Worm (Caenorhabditis elegans) whole organism, mixed stage, embryonic: ENCODE data around the gene C34D4.4.

Experiments
- M03D4.4 ChIP-seq: sonication (generic microtip); optimal IDR thresholded peaks from 2 replicates; lab custom pipeline; 2017; ENCODE audit warnings: mild to moderate bottlenecking, missing genetic modification characterization, missing compliant biosample characterization
- blmp-1 ChIP-seq: fragments of 150-350 bp; optimal IDR thresholded peaks from 2 replicates; lab custom pipeline; 2014; ENCODE audit warnings: missing biosample characterization, missing genetic modification characterization
- ceh-39 ChIP-seq: fragments of 150-350 bp; optimal IDR thresholded peaks from 2 replicates; lab custom pipeline; 2014; ENCODE audit warnings: missing biosample characterization, missing genetic modification characterization
- ceh-43 ChIP-seq: fragments of 200-800 bp; sonication (Bioruptor generic); optimal IDR thresholded peaks from 2 replicates; lab custom pipeline; 2018; ENCODE audit warnings: mild to moderate bottlenecking, missing genetic modification characterization, moderate library complexity, missing compliant biosample characterization
- ceh-83 ChIP-seq: fragments of 200-800 bp; sonication (Bioruptor generic); optimal IDR thresholded peaks from 2 replicates; lab custom pipeline; 2018; ENCODE audit warnings: mild to moderate bottlenecking, missing genetic modification characterization, missing compliant biosample characterization
- ces-1 ChIP-seq: fragments of 150-350 bp; optimal IDR thresholded peaks from 2 replicates; lab custom pipeline; 2014; ENCODE audit warnings: missing biosample characterization, missing genetic modification reagents, missing genetic modification characterization
- cnd-1 ChIP-seq: fragments of 200-800 bp; sonication (Bioruptor generic); optimal IDR thresholded peaks from 2 replicates; lab custom pipeline; 2018; ENCODE audit warnings: mild to moderate bottlenecking, missing genetic modification characterization, missing compliant biosample characterization
- drap-1 ChIP-seq: fragments of 200-800 bp; sonication (Bioruptor generic); optimal IDR thresholded peaks from 3 replicates; lab custom pipeline; 2018; ENCODE audit warnings: mild to moderate bottlenecking, missing genetic modification characterization, missing compliant biosample characterization
- elt-1 ChIP-seq: sonication (generic microtip); optimal IDR thresholded peaks from 2 replicates; lab custom pipeline; 2017; ENCODE audit warnings: missing genetic modification characterization, mild to moderate bottlenecking, missing compliant biosample characterization, antibody characterized with exemption, moderate library complexity, borderline replicate concordance; ENCODE audit not compliant: insufficient read depth
- elt-3 ChIP-seq: fragments of 150-350 bp; optimal IDR thresholded peaks from 2 replicates; lab custom pipeline; 2014; ENCODE audit warnings: missing biosample characterization, missing genetic modification characterization
- flh-1 ChIP-seq: fragments of 200-800 bp; sonication (Bioruptor generic); optimal IDR thresholded peaks from 2 replicates; lab custom pipeline; 2018; ENCODE audit warnings: mild to moderate bottlenecking, missing genetic modification characterization, moderate library complexity, missing compliant biosample characterization
- ham-2 ChIP-seq: fragments of 200-800 bp; sonication (Bioruptor generic); optimal IDR thresholded peaks from 2 replicates; lab custom pipeline; 2018; ENCODE audit warnings: mild to moderate bottlenecking, missing genetic modification characterization, missing compliant biosample characterization
- hlh-1 ChIP-seq: fragments of 150-350 bp; optimal IDR thresholded peaks from 2 replicates; lab custom pipeline; 2014; ENCODE audit warnings: missing biosample characterization, missing genetic modification reagents, missing genetic modification characterization
- lin-13 ChIP-seq: fragments of 150-350 bp; optimal IDR thresholded peaks from 2 replicates; lab custom pipeline; 2014; ENCODE audit warnings: missing biosample characterization, missing genetic modification characterization
- lin-32 ChIP-seq: fragments of 200-800 bp; sonication (Bioruptor generic); optimal IDR thresholded peaks from 2 replicates; lab custom pipeline; 2018; ENCODE audit warnings: mild to moderate bottlenecking, missing genetic modification characterization, missing compliant biosample characterization
- lsy-2 ChIP-seq: fragments of 150-350 bp; optimal IDR thresholded peaks from 2 replicates; lab custom pipeline; 2014; ENCODE audit warnings: missing biosample characterization, missing genetic modification characterization
- mab-5 ChIP-seq: fragments of 150-350 bp; optimal IDR thresholded peaks from 2 replicates; lab custom pipeline; 2014; ENCODE audit warnings: missing biosample characterization, missing genetic modification characterization
- mep-1 ChIP-seq: fragments of 150-350 bp; optimal IDR thresholded peaks from 2 replicates; lab custom pipeline; 2017; ENCODE audit warnings: missing biosample characterization, missing genetic modification reagents, missing genetic modification characterization, inconsistent platforms
- nhr-12 ChIP-seq: fragments of 150-350 bp; optimal IDR thresholded peaks from 2 replicates; lab custom pipeline; 2014; ENCODE audit warnings: missing biosample characterization, missing genetic modification characterization
- nhr-2 ChIP-seq: fragments of 150-350 bp; optimal IDR thresholded peaks from 2 replicates; lab custom pipeline; 2014; ENCODE audit warnings: missing biosample characterization, missing genetic modification characterization
- nhr-237 ChIP-seq: fragments of 150-350 bp; optimal IDR thresholded peaks from 2 replicates; lab custom pipeline; 2014; ENCODE audit warnings: missing biosample characterization, missing genetic modification characterization
- nhr-28 ChIP-seq: fragments of 150-350 bp; optimal IDR thresholded peaks from 2 replicates; lab custom pipeline; 2014; ENCODE audit warnings: missing biosample characterization, missing genetic modification characterization
- nhr-76 ChIP-seq: sonication (generic microtip); optimal IDR thresholded peaks from 2 replicates; lab custom pipeline; 2017; ENCODE audit warnings: missing biosample characterization, missing genetic modification characterization
- pha-4 ChIP-seq: fragments of 150-350 bp; optimal IDR thresholded peaks from 2 replicates; lab custom pipeline; 2018; ENCODE audit warnings: missing biosample characterization, missing genetic modification reagents, missing genetic modification characterization
- sem-2 ChIP-seq: fragments of 200-800 bp; sonication (Bioruptor generic); optimal IDR thresholded peaks from 2 replicates; lab custom pipeline; 2018; ENCODE audit warnings: mild to moderate bottlenecking, missing genetic modification characterization, missing compliant biosample characterization
- snpc-4 ChIP-seq: fragments of 150-350 bp; optimal IDR thresholded peaks from 2 replicates; lab custom pipeline; 2014; ENCODE audit warnings: missing biosample characterization, missing genetic modification characterization
- sptf-1 ChIP-seq: sonication (generic microtip); optimal IDR thresholded peaks from 2 replicates; lab custom pipeline; 2017; ENCODE audit warnings: mild to moderate bottlenecking, missing genetic modification characterization, moderate library complexity, missing compliant biosample characterization
- tbx-8 ChIP-seq: fragments of 200-800 bp; sonication (Bioruptor generic); optimal IDR thresholded peaks from 2 replicates; lab custom pipeline; 2018; ENCODE audit warnings: mild to moderate bottlenecking, missing genetic modification characterization, moderate library complexity, missing compliant biosample characterization
- unc-120 ChIP-seq: sonication (generic microtip); optimal IDR thresholded peaks from 2 replicates; lab custom pipeline; 2017; ENCODE audit warnings: missing genetic modification characterization, missing compliant biosample characterization; ENCODE audit not compliant: poor library complexity, severe bottlenecking
- unc-62 ChIP-seq: fragments of 150-350 bp; optimal IDR thresholded peaks from 2 replicates; lab custom pipeline; 2014; ENCODE audit warnings: missing biosample characterization, missing genetic modification reagents, missing genetic modification characterization
- zip-8 ChIP-seq: fragments of 150-350 bp; optimal IDR thresholded peaks from 2 replicates; lab custom pipeline; 2014; ENCODE audit warnings: missing biosample characterization, missing genetic modification characterization
- ztf-11 ChIP-seq: fragments of 150-350 bp; optimal IDR thresholded peaks from 2 replicates; lab custom pipeline; 2014; ENCODE audit warnings: missing biosample characterization, missing genetic modification characterization

Gene C34D4.4

DNA sequence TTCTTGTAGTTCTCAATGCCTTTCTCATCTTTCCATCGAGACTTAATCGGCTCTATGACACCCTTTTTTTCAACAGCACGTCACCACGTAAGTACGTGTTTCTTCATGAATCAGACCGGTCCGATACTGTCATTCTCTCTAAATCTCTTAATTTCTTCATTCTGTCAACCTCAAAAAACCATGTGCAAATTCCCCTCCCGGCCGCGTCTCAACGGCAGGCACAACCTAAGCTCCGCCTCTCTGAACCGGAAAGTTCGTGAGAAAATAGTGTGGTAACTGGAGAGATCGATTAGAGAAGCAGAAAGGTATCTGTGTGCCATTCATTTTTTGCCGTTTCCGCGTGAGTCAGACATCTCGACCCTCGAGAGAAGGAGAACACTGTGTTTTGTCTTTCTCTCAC, 34.6 kb upstream of the C34D4.4 start, which contains the start of gene nas-8:
Gene nas-8, plus strand, starts transcription at position 301 of the 400 bp plus-strand sequence.
- no peak for TF ChIP-seq lsy-2 (tag; lab: Kevin White, UChicago)
- no peak for TF ChIP-seq hlh-1 (tag; lab: Kevin White, UChicago)
- TF ChIP-seq ceh-39 (tag; lab: Kevin White, UChicago), result no peak

ce11 chrIV:7121313-7122055, 27.7 kb upstream of the C34D4.4 start, which contains the start of the genes C34D4.10 and str-48:
TSS of gene C34D4.10 (minus strand) at chrIV:7121413.
TSS of gene str-48 (plus strand) at chrIV:7122005.
- TF ChIP-seq ceh-83 (GFP tag; lab: Kevin White, UChicago), result no peak
- no peak for TF ChIP-seq mab-5 (tag; lab: Kevin White, UChicago)
- no peak for TF ChIP-seq sptf-1 (tag; lab: Kevin White, UChicago)
- TF ChIP-seq ham-2 (GFP tag; lab: Kevin White, UChicago), result no peak
- TF ChIP-seq M03D4.4, result no peak
- TF ChIP-seq drap-1, result no peak
- no peak for TF ChIP-seq zip-8 (tag; lab: Kevin White, UChicago)
- TF ChIP-seq, all 35 proteins: peak for 0

- TF ChIP-seq zip-8 (tag; lab: Kevin White, UChicago) (no peak), nhr-2 (no peak), unc-120 (tag; lab: Kevin White, UChicago) (no peak), ceh-43 (no peak), snpc-4 (tag; lab: Kevin White, UChicago) (no peak), flh-1 (no peak), mep-1 (tag; lab: Kevin White, UChicago) (no peak), elt-1 (tag; lab: Kevin White, UChicago) (no peak), ham-2 (GFP tag; lab: Kevin White, UChicago) (no peak), pha-4 (tag; lab: Kevin White, UChicago) (no peak), elt-3 (tag; lab: Kevin White, UChicago) (no peak), ces-1 (no peak), ceh-83 (GFP tag; lab: Kevin White, UChicago) (no peak), nhr-28 (tag; lab: Kevin White, UChicago) (no peak), sem-2 (no peak)
Measured at ce11 chrIV:7131780-7132179, 17.4 kb upstream of the C34D4.4 start, which contains the start of gene grsp-3. TSS of gene grsp-3 (minus strand) at chrIV:7131928.

DNA sequence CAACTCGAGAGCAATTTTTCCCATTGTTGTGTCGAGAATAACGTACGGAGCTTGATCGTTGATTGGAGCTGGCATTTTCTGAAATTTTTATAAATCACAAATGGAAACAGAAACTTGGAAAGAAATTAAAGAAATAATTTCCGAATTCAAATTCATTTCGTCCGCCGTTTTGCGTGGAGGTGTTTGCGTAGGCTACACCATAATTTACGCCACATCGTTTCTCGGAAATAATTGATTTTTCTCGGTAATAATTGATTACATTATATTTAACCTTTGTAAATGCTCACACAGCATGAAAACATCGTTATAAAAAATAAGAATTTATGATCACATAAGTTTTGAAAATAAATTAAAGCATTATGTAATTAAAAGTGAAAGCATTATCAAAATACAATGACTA, 16.0 kb upstream of the C34D4.4 start, which contains the start of gene cyn-12:
Gene cyn-12, minus strand, starts transcription at position 78 of the 400 bp plus-strand sequence.
- TF ChIP-seq lin-32 (GFP tag; lab: Kevin White, UChicago) (no peak), pha-4 (tag; lab: Kevin White, UChicago) (no peak), ham-2 (GFP tag; lab: Kevin White, UChicago) (no peak), ces-1 (peak; percentile 92), nhr-2 (no peak), zip-8 (tag; lab: Kevin White, UChicago) (no peak), M03D4.4 (no peak), ceh-39 (tag; lab: Kevin White, UChicago) (no peak), ceh-83 (GFP tag; lab: Kevin White, UChicago) (peak; percentile 5), flh-1 (no peak), hlh-1 (tag; lab: Kevin White, UChicago) (no peak), blmp-1 (tag; lab: Kevin White, UChicago) (no peak)
- TF ChIP-seq, all 35 proteins: peak for 2

ce11 chrIV:7133983-7134382, 15.2 kb upstream of the C34D4.4 start, which contains the start of gene mutd-1:
TSS of gene mutd-1 (minus strand) at chrIV:7134083.
- TF ChIP-seq ceh-39 (tag; lab: Kevin White, UChicago) (no peak), sptf-1 (tag; lab: Kevin White, UChicago) (no peak), pha-4 (tag; lab: Kevin White, UChicago) (no peak), nhr-28 (tag; lab: Kevin White, UChicago) (no peak), M03D4.4 (no peak), ceh-43 (no peak), ces-1 (no peak), nhr-12 (tag; lab: Kevin White, UChicago) (no peak), unc-62 (GFP tag; lab: Kevin White, UChicago) (no peak), nhr-237 (tag; lab: Kevin White, UChicago) (no peak), elt-1 (tag; lab: Kevin White, UChicago) (no peak), lin-13 (tag; lab: Kevin White, UChicago) (no peak), hlh-1 (tag; lab: Kevin White, UChicago) (no peak), tbx-8 (GFP tag; lab: Kevin White, UChicago) (no peak), nhr-76 (tag; lab: Kevin White, UChicago) (no peak), ztf-11 (tag; lab: Kevin White, UChicago) (no peak), cnd-1 (tag; lab: Kevin White, UChicago) (no peak), ham-2 (GFP tag; lab: Kevin White, UChicago) (no peak)
